Worm (Caenorhabditis elegans) whole organism, L4 larva: ENCODE data around the gene lys-6.

Source experiments
- D1046.2 ChIP-seq: fragments of 200-800 bp; sonication (Bioruptor generic); IDR thresholded peaks from 2 replicates; pipeline ENCODE4 v1.3.6; 2022; ENCODE audit warnings: missing genetic modification characterization, missing compliant biosample characterization
- F37D6.2 ChIP-seq: sonication (generic microtip); optimal IDR thresholded peaks from 2 replicates; lab custom pipeline; 2016; ENCODE audit warnings: mild to moderate bottlenecking, missing genetic modification characterization, missing compliant biosample characterization
- F44E2.7 ChIP-seq: fragments of 200-800 bp; sonication (Bioruptor generic); IDR thresholded peaks from 2 replicates; pipeline ENCODE4 v2.1.2; 2022; ENCODE audit warnings: missing genetic modification characterization, missing compliant biosample characterization
- Y105C5A.15 ChIP-seq: fragments of 200-800 bp; sonication (Bioruptor generic); IDR thresholded peaks from 2 replicates; pipeline ENCODE4 v1.3.6; 2022; ENCODE audit warnings: missing genetic modification characterization, missing compliant biosample characterization
- aha-1 ChIP-seq: fragments of 150-350 bp; peaks from one replicate; lab custom pipeline; 2014; ENCODE audit warnings: missing biosample characterization, missing genetic modification characterization
- ama-1 ChIP-seq: fragments of 150-350 bp; optimal IDR thresholded peaks from 2 replicates; lab custom pipeline; 2014; ENCODE audit warnings: inconsistent platforms, mixed read lengths
- arid-1 ChIP-seq: fragments of 200-800 bp; sonication (Bioruptor generic); conservative IDR thresholded peaks from 2 replicates; pipeline ENCODE4 v1.3.6; 2022; ENCODE audit warnings: missing genetic modification reagents, missing genetic modification characterization, missing compliant biosample characterization
- ceh-20 ChIP-seq: fragments of 200-800 bp; sonication (Bioruptor generic); IDR thresholded peaks from 2 replicates; pipeline ENCODE4 v1.3.6; 2022; ENCODE audit warnings: missing genetic modification reagents, missing genetic modification characterization, missing compliant biosample characterization
- ceh-28 ChIP-seq: fragments of 150-350 bp; optimal IDR thresholded peaks from 2 replicates; lab custom pipeline; 2014; ENCODE audit warnings: missing biosample characterization, missing genetic modification reagents, missing genetic modification characterization
- ceh-32 ChIP-seq: sonication (generic microtip); optimal IDR thresholded peaks from 2 replicates; lab custom pipeline; 2016; ENCODE audit warnings: mild to moderate bottlenecking, missing genetic modification characterization, missing compliant biosample characterization; ENCODE audit not compliant: poor library complexity
- ceh-82 ChIP-seq: sonication (generic microtip); optimal IDR thresholded peaks from 2 replicates; lab custom pipeline; 2017; ENCODE audit warnings: missing biosample characterization, missing genetic modification characterization
- ces-1 ChIP-seq: fragments of 150-350 bp; sonication (generic microtip); optimal IDR thresholded peaks from 4 replicates; lab custom pipeline; 2014; ENCODE audit warnings: missing biosample characterization, missing genetic modification reagents, missing genetic modification characterization
- cey-2 ChIP-seq: sonication (generic microtip); optimal IDR thresholded peaks from 3 replicates; lab custom pipeline; 2017; ENCODE audit warnings: missing genetic modification characterization, mild to moderate bottlenecking, missing compliant biosample characterization, antibody characterized with exemption, borderline replicate concordance; ENCODE audit not compliant: insufficient read depth
- daf-12 ChIP-seq: fragments of 150-350 bp; optimal IDR thresholded peaks from 2 replicates; lab custom pipeline; 2014; ENCODE audit warnings: missing biosample characterization, missing genetic modification reagents, missing genetic modification characterization
- daf-8 ChIP-seq: fragments of 200-800 bp; sonication (Bioruptor generic); IDR thresholded peaks from 2 replicates; pipeline ENCODE4 v1.3.6; 2022; ENCODE audit warnings: missing genetic modification characterization, missing compliant biosample characterization
- dve-1 ChIP-seq: sonication (generic microtip); optimal IDR thresholded peaks from 2 replicates; lab custom pipeline; 2017; ENCODE audit warnings: antibody characterized with exemption, mild to moderate bottlenecking, missing genetic modification characterization, missing compliant biosample characterization; ENCODE audit not compliant: insufficient read depth
- egl-43 ChIP-seq: fragments of 200-800 bp; sonication (Bioruptor generic); IDR thresholded peaks from 2 replicates; pipeline ENCODE4 v1.3.6; 2022; ENCODE audit warnings: missing genetic modification reagents, missing genetic modification characterization, missing compliant biosample characterization
- fos-1 ChIP-seq: fragments of 150-350 bp; optimal IDR thresholded peaks from 2 replicates; lab custom pipeline; 2014; ENCODE audit warnings: missing biosample characterization, missing genetic modification characterization
- hif-1 ChIP-seq, 2 experiments: sonication (generic microtip); optimal IDR thresholded peaks; 2 replicates each; lab custom pipeline; 2016 to 2017; ENCODE audit warnings: missing compliant biosample characterization in 2 of 2, missing genetic modification characterization in 2 of 2, missing genetic modification reagents in 2 of 2, missing genotype in 2 of 2, mild to moderate bottlenecking in 1 of 2
- lin-13 ChIP-seq: fragments of 150-350 bp; optimal IDR thresholded peaks from 2 replicates; lab custom pipeline; 2014; ENCODE audit warnings: missing biosample characterization, missing genetic modification reagents, missing genetic modification characterization
- lin-39 ChIP-seq: fragments of 150-350 bp; optimal IDR thresholded peaks from 2 replicates; lab custom pipeline; 2014; ENCODE audit warnings: missing biosample characterization, missing genetic modification reagents, missing genetic modification characterization
- madf-5 ChIP-seq, 2 experiments: fragments of 200-800 bp; sonication (Bioruptor generic); IDR thresholded peaks; 2 replicates each; pipeline ENCODE4 v1.3.6; 2022; ENCODE audit warnings: missing compliant biosample characterization in 2 of 2, missing genetic modification characterization in 2 of 2
- mdl-1 ChIP-seq, 2 experiments: fragments of 150-350 bp in 1 of 2; sonication (generic microtip) in 1 of 2; optimal IDR thresholded peaks; 2 replicates each; lab custom pipeline; 2014 to 2017; ENCODE audit warnings: missing biosample characterization in 2 of 2, missing genetic modification characterization in 2 of 2
- mdt-29 ChIP-seq: fragments of 200-800 bp; sonication (Bioruptor generic); IDR thresholded peaks from 2 replicates; pipeline ENCODE4 v1.3.6; 2022; ENCODE audit warnings: missing genetic modification reagents, missing genetic modification characterization, missing compliant biosample characterization
- mep-1 ChIP-seq: fragments of 150-350 bp; sonication (generic microtip); optimal IDR thresholded peaks from 3 replicates; lab custom pipeline; 2014; ENCODE audit warnings: missing biosample characterization, missing genetic modification characterization
- mes-2 ChIP-seq: sonication (generic microtip); optimal IDR thresholded peaks from 2 replicates; lab custom pipeline; 2016; ENCODE audit warnings: missing genotype, mild to moderate bottlenecking, missing genetic modification characterization, missing compliant biosample characterization; ENCODE audit not compliant: poor library complexity, severe bottlenecking
- nhr-10 ChIP-seq: fragments of 150-350 bp; optimal IDR thresholded peaks from 2 replicates; lab custom pipeline; 2014; ENCODE audit warnings: missing biosample characterization, missing genetic modification characterization
- nhr-111 ChIP-seq: fragments of 200-800 bp; sonication (Bioruptor generic); optimal IDR thresholded peaks from 2 replicates; lab custom pipeline; 2018; ENCODE audit warnings: mild to moderate bottlenecking, missing genetic modification characterization, missing compliant biosample characterization
- nhr-237 ChIP-seq: sonication (generic microtip); optimal IDR thresholded peaks from 2 replicates; lab custom pipeline; 2017; ENCODE audit warnings: missing biosample characterization, missing genetic modification characterization
- nhr-25 ChIP-seq: sonication (generic microtip); optimal IDR thresholded peaks from 2 replicates; lab custom pipeline; 2017; ENCODE audit warnings: missing genetic modification characterization, mild to moderate bottlenecking, missing compliant biosample characterization, antibody characterized with exemption, moderate library complexity, borderline replicate concordance; ENCODE audit not compliant: insufficient read depth
- nhr-28 ChIP-seq: fragments of 150-350 bp; optimal IDR thresholded peaks from 2 replicates; lab custom pipeline; 2014; ENCODE audit warnings: missing biosample characterization, missing genetic modification characterization
- nhr-41 ChIP-seq: fragments of 200-800 bp; sonication (Bioruptor generic); IDR thresholded peaks from 2 replicates; pipeline ENCODE4 v1.3.6; 2022; ENCODE audit warnings: missing genetic modification reagents, missing genetic modification characterization, missing compliant biosample characterization
- pha-4 ChIP-seq, 2 experiments: fragments of 150-350 bp in 1 of 2; fragments of 200-800 bp in 1 of 2; sonication (Bioruptor generic) in 1 of 2; IDR thresholded peaks in 1 of 2; optimal IDR thresholded peaks in 1 of 2; 2 replicates each; pipeline versions ENCODE4 v1.3.6 to Lab custom; 2014 to 2022; ENCODE audit warnings: missing genetic modification characterization in 2 of 2, missing genetic modification reagents in 2 of 2, missing biosample characterization in 1 of 2, missing compliant biosample characterization in 1 of 2
- php-3 ChIP-seq: fragments of 200-800 bp; sonication (Bioruptor generic); IDR thresholded peaks from 2 replicates; pipeline ENCODE4 v1.3.6; 2022; ENCODE audit warnings: missing genetic modification reagents, missing genetic modification characterization, missing compliant biosample characterization
- saeg-2 ChIP-seq: fragments of 200-800 bp; sonication (Bioruptor generic); IDR thresholded peaks from 2 replicates; pipeline ENCODE4 v1.3.6; 2022; ENCODE audit warnings: missing genetic modification reagents, missing genetic modification characterization, missing compliant biosample characterization
- sdz-12 ChIP-seq: fragments of 200-800 bp; sonication (Bioruptor generic); optimal IDR thresholded peaks from 2 replicates; lab custom pipeline; 2018; ENCODE audit warnings: mild to moderate bottlenecking, missing genetic modification characterization, missing compliant biosample characterization
- set-16 ChIP-seq: fragments of 200-800 bp; sonication (Bioruptor generic); IDR thresholded peaks from 2 replicates; pipeline ENCODE4 v1.3.6; 2022; ENCODE audit warnings: missing genetic modification reagents, missing genetic modification characterization, missing compliant biosample characterization
- skn-1 ChIP-seq: fragments of 150-350 bp; optimal IDR thresholded peaks from 2 replicates; lab custom pipeline; 2014; ENCODE audit warnings: missing biosample characterization, missing genetic modification characterization
- spr-1 ChIP-seq: sonication (generic microtip); optimal IDR thresholded peaks from 2 replicates; lab custom pipeline; 2016; ENCODE audit warnings: mild to moderate bottlenecking, missing genetic modification characterization, missing compliant biosample characterization
- tag-97 ChIP-seq: fragments of 200-800 bp; sonication (Bioruptor generic); IDR thresholded peaks from 2 replicates; pipeline ENCODE4 v1.3.6; 2022; ENCODE audit warnings: missing genetic modification characterization, missing compliant biosample characterization
- tra-1 ChIP-seq: fragments of 200-800 bp; sonication (Bioruptor generic); IDR thresholded peaks from 2 replicates; pipeline ENCODE4 v1.3.6; 2022; ENCODE audit warnings: missing genetic modification reagents, missing genetic modification characterization, missing compliant biosample characterization
- unc-130 ChIP-seq: sonication (generic microtip); optimal IDR thresholded peaks from 2 replicates; lab custom pipeline; 2016; ENCODE audit warnings: missing genetic modification reagents, missing genetic modification characterization, missing compliant biosample characterization
- unc-39 ChIP-seq: sonication (generic microtip); optimal IDR thresholded peaks from 2 replicates; lab custom pipeline; 2017; ENCODE audit warnings: missing biosample characterization, missing genetic modification characterization
- unc-62 ChIP-seq, 3 experiments: fragments of 150-350 bp in 1 of 3; sonication (generic microtip); optimal IDR thresholded peaks in 2 of 3; peaks in 1 of 3; 1 replicate in 1 of 3; 2 replicates in 2 of 3; lab custom pipeline; 2014 to 2017; ENCODE audit warnings: missing biosample characterization in 3 of 3, missing genetic modification characterization in 3 of 3, missing genetic modification reagents in 3 of 3, missing genotype in 1 of 3
- vab-7 ChIP-seq: fragments of 200-800 bp; sonication (Bioruptor generic); IDR thresholded peaks from 2 replicates; pipeline ENCODE4 v1.3.6; 2022; ENCODE audit warnings: missing genetic modification reagents, missing genetic modification characterization, missing compliant biosample characterization
- zag-1 ChIP-seq: fragments of 150-350 bp; optimal IDR thresholded peaks from 2 replicates; lab custom pipeline; 2014; ENCODE audit warnings: missing biosample characterization, missing genetic modification characterization
- zip-2 ChIP-seq: fragments of 150-350 bp; optimal IDR thresholded peaks from 2 replicates; lab custom pipeline; 2014; ENCODE audit warnings: missing biosample characterization, missing genetic modification characterization
- ztf-11 ChIP-seq: fragments of 150-350 bp; optimal IDR thresholded peaks from 2 replicates; lab custom pipeline; 2014; ENCODE audit warnings: missing biosample characterization, missing genetic modification characterization
- ztf-7 ChIP-seq: fragments of 150-350 bp; optimal IDR thresholded peaks from 2 replicates; lab custom pipeline; 2014; ENCODE audit warnings: missing biosample characterization, missing genetic modification characterization

Gene lys-6

ce11 chrIV:11601721-11602405, 25.9 kb downstream of the lys-6 start (continued):
- no peak for TF ChIP-seq saeg-2 (GFP tag; lab: Robert Waterston, UW)
- no peak for TF ChIP-seq nhr-237
- peak; percentile 70 for TF ChIP-seq mep-1 (tag; lab: Kevin White, UChicago)
- peak; percentile 48 for TF ChIP-seq arid-1
- peak; percentile 27 for TF ChIP-seq F37D6.2 (tag; lab: Kevin White, UChicago)
- TF ChIP-seq pha-4 (GFP tag; IDR thresholded peaks at IDR 0.05; lab: Robert Waterston, UW), result peak; percentile 57; the same call in 1 of the 2 replicates
- no peak for TF ChIP-seq pha-4 (tag; optimal IDR thresholded peaks at IDR 0.05; lab: Kevin White, UChicago)
- TF ChIP-seq tra-1, result no peak
- TF ChIP-seq unc-39, result no peak
- no peak for TF ChIP-seq nhr-25 (tag; lab: Kevin White, UChicago)
- TF ChIP-seq mes-2, result peak; percentile 86
- TF ChIP-seq sdz-12, result peak; percentile 42
- TF ChIP-seq zip-2 (tag; lab: Kevin White, UChicago), result no peak
- TF ChIP-seq daf-12, result no peak
- peak; percentile 54 for TF ChIP-seq spr-1
- no peak for TF ChIP-seq ceh-82
- no peak for TF ChIP-seq nhr-111 (GFP tag; lab: Kevin White, UChicago)
- TF ChIP-seq skn-1 (tag; lab: Kevin White, UChicago), result no peak
- no peak for TF ChIP-seq vab-7
- no peak for TF ChIP-seq nhr-41 (GFP tag; lab: Robert Waterston, UW)
- no peak for TF ChIP-seq cey-2 (tag; lab: Kevin White, UChicago)
- no peak for TF ChIP-seq daf-8 (GFP tag; lab: Robert Waterston, UW)
- TF ChIP-seq mdt-29 (GFP tag; lab: Robert Waterston, UW), result no peak
- TF ChIP-seq ztf-7 (tag; lab: Kevin White, UChicago), result no peak
- no peak for TF ChIP-seq Y105C5A.15
- no peak for TF ChIP-seq nhr-10 (tag; lab: Kevin White, UChicago)
- peak; percentile 31 for TF ChIP-seq nhr-28 (tag; lab: Kevin White, UChicago)
- no peak for TF ChIP-seq fos-1 (tag; lab: Kevin White, UChicago)
- TF ChIP-seq dve-1, result peak; percentile 80
- TF ChIP-seq unc-130 (GFP tag; lab: Kevin White, UChicago), result peak; percentile 37
- TF ChIP-seq madf-5 (GFP tag; IDR thresholded peaks at IDR 0.05; lab: Robert Waterston, UW), result no peak
- TF ChIP-seq ceh-32 (tag; lab: Kevin White, UChicago), result no peak
- peak in 1 of 2 experiments; percentile 42 for TF ChIP-seq hif-1 (tag; optimal IDR thresholded peaks at IDR 0.05; lab: Kevin White, UChicago)
- no peak for TF ChIP-seq unc-62 (GFP tag; optimal IDR thresholded peaks at IDR 0.05 in 1 of 2; lab: Kevin White, UChicago)
- no peak for TF ChIP-seq unc-62 (tag; optimal IDR thresholded peaks at IDR 0.05; lab: Kevin White, UChicago)
- 0 out of 2 replicates have a peak, but pooled peaks have one; percentile 22 for TF ChIP-seq egl-43 (GFP tag; lab: Robert Waterston, UW)
- peak; percentile 14 for TF ChIP-seq ama-1
- TF ChIP-seq D1046.2 (GFP tag; lab: Robert Waterston, UW), result no peak
- TF ChIP-seq tag-97 (GFP tag; lab: Robert Waterston, UW), result no peak
- TF ChIP-seq zag-1 (tag; lab: Kevin White, UChicago), result no peak
- no peak for TF ChIP-seq F44E2.7 (GFP tag; lab: Robert Waterston, UW)
- TF ChIP-seq lin-39 (tag; lab: Kevin White, UChicago), result no peak
- peak; percentile 89 for TF ChIP-seq aha-1 (tag; lab: Kevin White, UChicago)
- no peak for TF ChIP-seq ceh-20 (GFP tag; lab: Robert Waterston, UW)
- TF ChIP-seq php-3 (GFP tag; lab: Robert Waterston, UW), result no peak
- no peak for TF ChIP-seq ces-1 (GFP tag; lab: Kevin White, UChicago)
- peak; percentile 9; the same call in 1 of the 2 replicates for TF ChIP-seq set-16 (GFP tag; lab: Robert Waterston, UW)
- no peak for TF ChIP-seq ztf-11 (tag; lab: Kevin White, UChicago)
- TF ChIP-seq lin-13, result peak; percentile 67
- TF ChIP-seq ceh-28, result no peak
- no peak for TF ChIP-seq mdl-1 (tag; optimal IDR thresholded peaks at IDR 0.05; lab: Kevin White, UChicago)
